Worm (Caenorhabditis elegans): ENCODE results near the gene F53C3.7.

Gene F53C3.7

DNA sequence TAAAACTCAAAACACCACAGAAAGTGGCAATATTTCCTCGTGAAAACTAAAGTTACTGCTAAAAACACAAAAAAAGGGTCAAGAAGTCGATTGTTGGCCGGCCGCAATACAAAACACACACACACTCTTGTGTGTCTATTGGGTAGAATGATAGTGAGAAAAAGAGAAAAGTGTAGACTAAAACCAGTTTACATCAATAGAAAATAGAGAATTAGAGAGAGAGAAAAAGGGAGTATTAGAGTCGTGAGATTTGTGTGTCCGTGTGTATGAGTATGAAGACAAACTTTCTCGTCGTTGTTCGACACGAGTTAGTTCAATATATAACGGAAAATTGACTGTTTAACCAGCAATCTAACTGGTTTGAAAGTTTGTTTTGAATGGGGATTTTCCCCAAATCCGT is 34.6 kb downstream of the F53C3.7 start:
- TF ChIP-seq cog-1 (tag; optimal IDR thresholded peaks at IDR 0.05) (no peak), flt-1 (GFP tag; IDR thresholded peaks at IDR 0.05) (no peak), T22C8.4 (GFP tag; IDR thresholded peaks at IDR 0.05) (no peak), klf-2 (GFP tag; conservative IDR thresholded peaks at IDR 0.05) (no peak), ztf-23 (GFP tag; IDR thresholded peaks at IDR 0.05) (no peak)

DNA sequence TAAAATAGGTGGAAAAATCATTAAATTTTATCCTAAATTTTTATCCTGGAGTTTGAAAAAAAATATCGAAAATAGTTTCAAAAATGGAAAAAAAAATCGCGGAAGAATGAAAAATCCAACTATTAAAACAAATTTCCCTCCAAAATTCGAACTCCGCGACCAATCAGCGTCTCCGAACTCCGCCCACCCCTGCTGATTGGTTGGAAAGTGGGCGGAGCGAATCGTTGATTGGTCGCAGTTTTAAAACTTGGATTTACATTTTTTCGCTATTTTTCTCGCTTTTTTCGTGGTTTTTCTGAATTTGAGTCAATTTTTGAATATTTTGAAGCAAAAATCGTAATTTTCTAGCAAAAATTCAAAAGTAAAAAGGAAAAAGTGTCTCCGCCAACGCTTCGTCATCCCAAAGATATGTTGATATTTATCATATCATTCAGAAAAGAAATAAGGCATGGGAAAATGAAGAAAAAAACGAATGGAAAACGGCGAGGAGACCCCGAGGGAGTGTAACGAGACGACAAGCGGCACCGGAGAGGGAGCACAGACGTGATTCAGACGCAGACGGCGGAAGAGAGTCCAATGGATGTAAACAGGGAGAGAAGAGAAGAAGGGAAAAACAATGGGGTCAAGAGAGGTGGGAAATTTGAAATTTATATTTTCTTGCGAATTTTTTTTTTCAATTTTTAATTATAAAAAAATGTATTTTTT is 35.8 kb downstream of the F53C3.7 start:
- TF ChIP-seq cog-1 (tag; optimal IDR thresholded peaks at IDR 0.05) (peak; percentile 8), ztf-29 (GFP tag; IDR thresholded peaks at IDR 0.05) (no peak)

DNA sequence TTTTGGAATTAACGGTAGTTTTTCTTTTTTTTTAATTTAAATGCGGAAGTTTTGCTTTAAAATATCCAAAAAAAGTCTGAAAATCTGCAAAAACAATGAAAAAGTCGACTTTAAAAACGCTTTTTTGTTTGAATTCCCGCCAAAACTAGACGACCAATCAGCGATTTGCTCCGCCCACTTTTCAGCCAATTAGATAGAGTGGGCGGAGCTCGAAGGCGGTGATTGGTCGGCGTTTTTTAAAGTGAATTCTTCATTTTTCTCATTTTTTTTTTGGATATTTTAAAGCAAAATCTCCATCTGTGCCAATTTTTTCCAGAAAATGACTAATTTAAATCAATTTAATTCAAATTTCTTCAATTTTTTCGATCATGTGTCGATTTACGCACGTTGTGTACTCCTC is 36.4 kb downstream of the F53C3.7 start:
- TF ChIP-seq ref-1 (GFP tag; conservative IDR thresholded peaks at IDR 0.05), result no peak
- no peak for TF ChIP-seq cog-1 (tag; optimal IDR thresholded peaks at IDR 0.05)
- no peak for TF ChIP-seq ztf-23 (GFP tag; IDR thresholded peaks at IDR 0.05)
- TF ChIP-seq T22C8.4 (GFP tag; IDR thresholded peaks at IDR 0.05), result no peak
- TF ChIP-seq ztf-29 (GFP tag; IDR thresholded peaks at IDR 0.05), result no peak
- TF ChIP-seq flt-1 (GFP tag; IDR thresholded peaks at IDR 0.05), result no peak
- no peak for TF ChIP-seq med-1 (GFP tag; optimal IDR thresholded peaks at IDR 0.05; ENCODE audit: insufficient read depth)

DNA sequence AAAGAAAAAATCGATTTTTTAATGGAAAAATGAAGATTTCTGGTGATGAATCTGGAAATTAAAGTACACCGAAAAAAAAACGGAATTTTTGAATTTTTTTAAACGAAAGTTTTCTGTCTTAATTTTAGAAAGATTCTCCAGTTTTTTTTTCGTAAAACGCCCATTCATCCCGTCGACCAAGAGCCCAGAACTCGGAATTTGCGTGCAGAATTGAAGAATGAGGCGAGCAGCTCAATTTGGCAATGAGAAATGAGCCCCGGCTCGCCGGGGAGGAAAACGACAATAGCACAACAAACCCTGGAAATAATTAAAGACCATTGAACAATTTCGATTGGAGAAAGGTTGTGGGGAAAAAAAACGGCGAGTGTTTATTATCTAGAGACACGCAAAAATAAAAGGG is 37.0 kb downstream of the F53C3.7 start:
- TF ChIP-seq ztf-29 (GFP tag; IDR thresholded peaks at IDR 0.05), result no peak
- TF ChIP-seq ref-1 (GFP tag; conservative IDR thresholded peaks at IDR 0.05), result no peak
- TF ChIP-seq med-1 (GFP tag; optimal IDR thresholded peaks at IDR 0.05; ENCODE audit: insufficient read depth), result no peak
- no peak for TF ChIP-seq klf-2 (GFP tag; conservative IDR thresholded peaks at IDR 0.05)
- TF ChIP-seq cog-1 (tag; optimal IDR thresholded peaks at IDR 0.05), result no peak
- TF ChIP-seq flt-1 (GFP tag; IDR thresholded peaks at IDR 0.05), result no peak
- TF ChIP-seq ztf-23 (GFP tag; IDR thresholded peaks at IDR 0.05), result no peak
- TF ChIP-seq T22C8.4 (GFP tag; IDR thresholded peaks at IDR 0.05), result no peak
- TF ChIP-seq tab-1 (GFP tag; IDR thresholded peaks at IDR 0.05), result no peak

DNA sequence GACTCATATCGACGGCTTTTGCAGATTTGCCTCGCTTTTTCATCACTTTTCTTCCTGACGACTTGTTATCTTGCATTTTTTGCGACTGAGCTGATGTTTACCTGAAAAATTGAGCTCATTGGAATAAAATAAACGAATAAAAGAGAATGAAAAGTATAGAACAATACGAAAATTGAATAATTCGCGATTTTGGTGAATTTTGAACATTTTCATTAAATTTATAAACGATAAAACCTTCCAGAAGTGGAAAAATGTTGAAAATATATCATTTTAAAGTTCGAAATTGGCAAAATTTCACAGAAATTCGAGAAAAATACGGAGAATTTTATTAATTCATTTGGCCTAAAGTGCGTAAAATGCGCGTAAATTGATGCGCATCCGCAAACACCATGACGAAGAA is 38.8 kb downstream of the F53C3.7 start, which contains the start of gene Y14H12B.2:
Y14H12B.2 (minus strand) TSS at position 101 of the 400 bp plus-strand sequence.
- TF ChIP-seq flt-1 (GFP tag; IDR thresholded peaks at IDR 0.05) (no peak), klf-2 (GFP tag; conservative IDR thresholded peaks at IDR 0.05) (no peak), ztf-23 (GFP tag; IDR thresholded peaks at IDR 0.05) (no peak), cog-1 (tag; optimal IDR thresholded peaks at IDR 0.05) (no peak), tab-1 (GFP tag; IDR thresholded peaks at IDR 0.05) (no peak), ref-1 (GFP tag; conservative IDR thresholded peaks at IDR 0.05) (no peak), med-1 (GFP tag; optimal IDR thresholded peaks at IDR 0.05; ENCODE audit: insufficient read depth) (no peak), ztf-29 (GFP tag; IDR thresholded peaks at IDR 0.05) (no peak), T22C8.4 (GFP tag; IDR thresholded peaks at IDR 0.05) (no peak)

DNA sequence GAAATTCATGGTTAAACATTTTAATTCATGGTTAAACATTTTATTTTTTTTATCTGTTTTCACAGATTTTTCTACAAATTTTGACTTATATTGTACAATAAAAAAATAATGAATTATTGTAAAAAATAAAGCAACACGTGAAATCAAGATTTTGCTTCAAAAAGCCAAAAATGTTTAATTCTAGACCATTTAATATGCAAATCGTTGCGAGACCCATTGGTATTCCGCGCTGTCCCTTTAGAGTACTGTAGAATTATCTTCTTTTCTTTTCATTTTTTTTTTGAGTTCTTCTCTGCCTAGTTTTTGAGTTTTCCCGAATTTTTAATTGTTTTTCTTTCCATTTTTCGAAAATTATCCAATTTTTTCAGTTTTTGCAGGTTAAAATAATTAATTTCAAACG is 39.2 kb downstream of the F53C3.7 start, which contains the start of gene Y14H12B.1:
Y14H12B.1 (plus strand) TSS at position 363 of the 400 bp plus-strand sequence.
- TF ChIP-seq ref-1 (GFP tag; conservative IDR thresholded peaks at IDR 0.05) (no peak), med-1 (GFP tag; optimal IDR thresholded peaks at IDR 0.05; ENCODE audit: insufficient read depth) (no peak), cog-1 (tag; optimal IDR thresholded peaks at IDR 0.05) (no peak), ztf-23 (GFP tag; IDR thresholded peaks at IDR 0.05) (no peak), tab-1 (GFP tag; IDR thresholded peaks at IDR 0.05) (no peak), klf-2 (GFP tag; conservative IDR thresholded peaks at IDR 0.05) (no peak), ztf-29 (GFP tag; IDR thresholded peaks at IDR 0.05) (no peak), T22C8.4 (GFP tag; IDR thresholded peaks at IDR 0.05) (no peak), flt-1 (GFP tag; IDR thresholded peaks at IDR 0.05) (no peak)

DNA sequence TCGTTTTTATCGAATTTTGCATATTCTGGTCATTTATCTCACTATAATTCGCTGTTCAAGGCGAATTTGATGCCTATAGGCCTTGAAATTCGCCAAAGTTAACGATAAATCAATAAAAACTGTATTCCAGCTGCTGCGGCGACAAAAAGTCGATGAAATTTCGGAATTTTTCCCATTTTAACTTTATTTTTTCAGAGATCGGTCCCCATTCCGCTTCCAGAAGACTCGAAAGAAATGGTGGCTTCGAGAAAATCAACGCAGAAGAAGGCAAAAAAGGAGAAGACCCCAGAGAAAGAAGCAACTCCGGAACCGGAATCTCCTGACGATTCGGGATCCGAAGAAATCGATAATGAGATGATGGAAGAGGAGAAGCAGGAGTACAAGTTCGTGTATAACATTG is 40.2 kb downstream of the F53C3.7 start:
- TF ChIP-seq klf-2 (GFP tag; conservative IDR thresholded peaks at IDR 0.05), result no peak
- TF ChIP-seq flt-1 (GFP tag; IDR thresholded peaks at IDR 0.05), result no peak
- no peak for TF ChIP-seq med-1 (GFP tag; optimal IDR thresholded peaks at IDR 0.05; ENCODE audit: insufficient read depth)
- TF ChIP-seq tab-1 (GFP tag; IDR thresholded peaks at IDR 0.05), result no peak
- no peak for TF ChIP-seq ztf-23 (GFP tag; IDR thresholded peaks at IDR 0.05)
- no peak for TF ChIP-seq cog-1 (tag; optimal IDR thresholded peaks at IDR 0.05)
- no peak for TF ChIP-seq T22C8.4 (GFP tag; IDR thresholded peaks at IDR 0.05)
- no peak for TF ChIP-seq ref-1 (GFP tag; conservative IDR thresholded peaks at IDR 0.05)
- no peak for TF ChIP-seq ztf-29 (GFP tag; IDR thresholded peaks at IDR 0.05)

DNA sequence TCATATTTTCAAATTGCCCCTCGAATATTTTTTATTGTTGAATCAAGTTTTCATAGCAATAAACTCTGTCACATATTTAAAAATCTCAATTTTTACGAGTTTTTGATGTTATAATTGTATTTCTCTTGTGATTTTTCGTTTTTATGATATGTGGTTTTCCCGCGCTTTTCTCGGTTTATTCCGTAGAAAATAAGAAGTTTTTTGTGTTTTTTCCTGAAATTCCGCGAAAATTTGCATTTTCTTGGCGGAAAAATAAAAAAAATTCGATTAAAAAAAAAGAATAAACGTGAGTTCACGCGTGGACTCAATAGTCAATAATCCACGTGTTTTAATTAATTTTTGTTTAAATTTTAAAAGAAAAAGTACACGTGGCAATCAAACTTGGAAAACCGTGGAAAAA is 41.1 kb downstream of the F53C3.7 start:
- TF ChIP-seq tab-1 (GFP tag; IDR thresholded peaks at IDR 0.05), result no peak
- TF ChIP-seq klf-2 (GFP tag; conservative IDR thresholded peaks at IDR 0.05), result no peak
